Fruit fly (Drosophila melanogaster): Measurements from ENCODE around the gene alphaKap4.

- TF ChIP-seq CG9705 (GFP tag; optimal IDR thresholded peaks at IDR 0.05) = no peak
- TF ChIP-seq lola (GFP tag; optimal IDR thresholded peaks at IDR 0.05) = no peak
- TF ChIP-seq sv (GFP tag; optimal IDR thresholded peaks at IDR 0.05) = no peak
- no peak for TF ChIP-seq foxo (GFP tag; optimal IDR thresholded peaks at IDR 0.05)
- peak; percentile 5 for TF ChIP-seq h (GFP tag; optimal IDR thresholded peaks at IDR 0.05)
- TF ChIP-seq br (GFP tag; optimal IDR thresholded peaks at IDR 0.05) = no peak
- TF ChIP-seq pan (optimal IDR thresholded peaks at IDR 0.05) = no peak
- no peak for TF ChIP-seq Dif (GFP tag; optimal IDR thresholded peaks at IDR 0.05; ENCODE audit: partially characterized antibody)
- TF ChIP-seq GATAd (GFP tag; optimal IDR thresholded peaks at IDR 0.05) = no peak
- no peak for TF ChIP-seq Rel (GFP tag; optimal IDR thresholded peaks at IDR 0.05)
- TF ChIP-seq Rel (tag; optimal IDR thresholded peaks at IDR 0.05) = peak; percentile 25
- TF ChIP-seq psq (GFP tag; optimal IDR thresholded peaks at IDR 0.05) = no peak
- no peak for TF ChIP-seq sage (GFP tag; optimal IDR thresholded peaks at IDR 0.05)
- no peak for TF ChIP-seq Hr78 (GFP tag; optimal IDR thresholded peaks at IDR 0.05)
These were observed 44.0 kb upstream of the alphaKap4 start, which contains the start of gene tant for dm6 chr3L:6054803-6055202.

Data from whole organism, wandering third instar larva.